Fruit fly (Drosophila melanogaster) S2 (cell line): ENCODE data around the gene Pebp1.

ENCODE experiments used
- CG8478 ChIP-seq: fragments of >200 bp; optimal IDR thresholded peaks from 2 replicates; lab custom pipeline; 2018
- CTCF ChIP-seq, 2 experiments: fragments of >200 bp; optimal IDR thresholded peaks; 2 replicates each; lab custom pipeline; 2018

- no peak for TF ChIP-seq CTCF (optimal IDR thresholded peaks at IDR 0.05; lab: Kevin White, UChicago)
- TF ChIP-seq CG8478 (lab: Kevin White, UChicago), result no peak
Measured at dm6 chr3R:22503630-22504029, 37.8 kb downstream of the Pebp1 start.
